Comparison of ENCODE assay signal across 2 worm cellular contexts in genomic region chrIII:2678017-2678416, ce11.
A peak's percentile ranks its signal among the peaks of the same experiment; 100 is the strongest.
TF ChIP-seq lines count a peak whose summit lies in the region.

No protein-coding gene starts in this region.

TF ChIP-seq in whole organism, midembryonic, 9 proteins besides CTCF, POLR2A, EP300 and RAD21:
- TF ChIP-seq ztf-23 (GFP tag; IDR thresholded peaks at IDR 0.05; lab: Robert Waterston, UW) (no peak), flt-1 (GFP tag; IDR thresholded peaks at IDR 0.05; lab: Robert Waterston, UW) (0 out of 2 replicates have a peak, but pooled peaks have one; percentile 13), klf-2 (GFP tag; conservative IDR thresholded peaks at IDR 0.05; lab: Robert Waterston, UW) (no peak), cog-1 (tag; optimal IDR thresholded peaks at IDR 0.05; lab: Kevin White, UChicago) (no peak), tab-1 (GFP tag; IDR thresholded peaks at IDR 0.05; lab: Robert Waterston, UW) (no peak), ref-1 (GFP tag; conservative IDR thresholded peaks at IDR 0.05; lab: Robert Waterston, UW) (no peak), ztf-29 (GFP tag; IDR thresholded peaks at IDR 0.05; lab: Robert Waterston, UW) (no peak)

TF ChIP-seq in whole organism, young adult, 124 proteins besides CTCF, POLR2A, EP300 and RAD21:
- no peak for TF ChIP-seq fkh-3 (tag; optimal IDR thresholded peaks at IDR 0.05; lab: Kevin White, UChicago)
- peak; percentile 62 for TF ChIP-seq zfh-2 (GFP tag; conservative IDR thresholded peaks at IDR 0.05; lab: Robert Waterston, UW)
- TF ChIP-seq F52B5.7 (tag; optimal IDR thresholded peaks at IDR 0.05; lab: Kevin White, UChicago): no peak
- TF ChIP-seq ceh-79 (tag; optimal IDR thresholded peaks at IDR 0.05; lab: Kevin White, UChicago): no peak
- TF ChIP-seq F49E8.2 (tag; optimal IDR thresholded peaks at IDR 0.05; lab: Kevin White, UChicago; ENCODE audit: insufficient read depth): no peak
- TF ChIP-seq B0035.1 (tag; optimal IDR thresholded peaks at IDR 0.05; lab: Kevin White, UChicago): no peak
- TF ChIP-seq tlf-1 (GFP tag; optimal IDR thresholded peaks at IDR 0.05; lab: Kevin White, UChicago): no peak
- TF ChIP-seq athp-1 (tag; optimal IDR thresholded peaks at IDR 0.05; lab: Kevin White, UChicago): no peak
